Fruit fly (Drosophila melanogaster): ENCODE measurements around the gene CG8289.

DNA sequence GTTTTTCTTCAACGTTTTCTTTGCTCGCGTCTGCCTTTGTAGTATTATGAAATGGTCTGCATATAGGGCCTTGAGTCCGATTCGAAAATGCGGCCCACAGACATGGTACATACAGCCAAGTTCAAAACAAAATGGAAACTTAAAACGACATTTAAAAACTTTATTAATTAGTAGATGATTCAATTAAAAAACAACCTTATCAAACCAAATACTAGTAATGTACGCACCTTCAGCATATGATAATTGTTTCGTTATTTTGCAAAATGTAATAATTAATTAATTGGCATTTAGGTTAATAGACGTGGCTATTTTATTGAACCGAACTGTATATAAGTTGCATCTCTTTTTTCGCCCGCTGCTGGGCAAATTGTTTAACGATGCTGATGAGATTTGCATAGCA, 41.1 kb downstream of the CG8289 start:
- TF ChIP-seq Gug (GFP tag; IDR thresholded peaks at IDR 0.05) = no peak
- no peak for TF ChIP-seq Lpt (GFP tag; optimal IDR thresholded peaks at IDR 0.05)
- TF ChIP-seq salr (GFP tag; optimal IDR thresholded peaks at IDR 0.05) = no peak
- TF ChIP-seq CG16779 (tag; optimal IDR thresholded peaks at IDR 0.05) = no peak
- TF ChIP-seq CG6792 (GFP tag; optimal IDR thresholded peaks at IDR 0.05) = no peak

All from whole organism, prepupa.